Fruit fly (Drosophila melanogaster) whole organism, embryonic: ENCODE results near the gene barr.

ENCODE experiments used
- Ada2b ChIP-seq: fragments of 200-800 bp; sonication (Bioruptor generic); IDR thresholded peaks from 2 replicates; pipeline ENCODE4 v1.3.6; 2022; ENCODE audit warnings: missing biosample characterization, missing genetic modification characterization
- B-H2 ChIP-seq: fragments of 200-800 bp; sonication (Bioruptor generic); optimal IDR thresholded peaks from 2 replicates; lab custom pipeline; 2018; ENCODE audit warnings: missing biosample characterization, mild to moderate bottlenecking, missing genetic modification characterization
- CG10321 ChIP-seq: fragments of 200-800 bp; sonication (Bioruptor generic); IDR thresholded peaks from 2 replicates; pipeline ENCODE4 v1.3.6; 2022; ENCODE audit warnings: missing biosample characterization, missing genetic modification characterization
- CG11696 ChIP-seq: fragments of 200-800 bp; sonication (Bioruptor generic); IDR thresholded peaks from 2 replicates; pipeline ENCODE4 v1.3.6; 2022; ENCODE audit warnings: missing biosample characterization, missing genetic modification characterization
- CG12219 ChIP-seq: fragments of 200-800 bp; sonication (Bioruptor generic); optimal IDR thresholded peaks from 3 replicates; lab custom pipeline; 2018; ENCODE audit warnings: missing biosample characterization, mild to moderate bottlenecking, missing genetic modification characterization
- CG12391 ChIP-seq: fragments of 200-800 bp; sonication (Bioruptor generic); optimal IDR thresholded peaks from 3 replicates; lab custom pipeline; 2018; ENCODE audit warnings: missing biosample characterization, mild to moderate bottlenecking, missing genetic modification characterization, moderate library complexity
- CG13123 ChIP-seq: fragments of 200-800 bp; sonication (Bioruptor generic); optimal IDR thresholded peaks from 2 replicates; lab custom pipeline; 2016; ENCODE audit warnings: missing biosample characterization, missing genetic modification characterization
- CG13624 ChIP-seq: fragments of 200-800 bp; sonication (Bioruptor generic); optimal IDR thresholded peaks from 2 replicates; lab custom pipeline; 2016; ENCODE audit warnings: missing biosample characterization, missing genetic modification characterization
- CG15479 ChIP-seq: fragments of 200-800 bp; sonication (Bioruptor generic); optimal IDR thresholded peaks from 3 replicates; lab custom pipeline; 2019; ENCODE audit warnings: missing biosample characterization, mild to moderate bottlenecking, missing genetic modification characterization, moderate library complexity
- CG17186 ChIP-seq: fragments of 200-800 bp; sonication (Bioruptor generic); optimal IDR thresholded peaks from 3 replicates; lab custom pipeline; 2017; ENCODE audit warnings: missing biosample characterization, missing genetic modification reagents, missing genetic modification characterization
- CG17802 ChIP-seq: fragments of 200-800 bp; sonication (Bioruptor generic); optimal IDR thresholded peaks from 2 replicates; lab custom pipeline; 2018; ENCODE audit warnings: missing biosample characterization, mild to moderate bottlenecking, missing genetic modification characterization, moderate library complexity
- CG18262 ChIP-seq: fragments of 200-800 bp; optimal IDR thresholded peaks from 3 replicates; lab custom pipeline; 2019; ENCODE audit warnings: missing biosample characterization, mild to moderate bottlenecking, missing genetic modification characterization, moderate library complexity
- CG18599 ChIP-seq: fragments of 200-800 bp; sonication (Bioruptor generic); optimal IDR thresholded peaks from 3 replicates; lab custom pipeline; 2017; ENCODE audit warnings: missing biosample characterization, missing genetic modification characterization, mild to moderate bottlenecking, moderate library complexity, missing genetic modification reagents
- CG18619 ChIP-seq: fragments of 200-800 bp; sonication (Bioruptor generic); optimal IDR thresholded peaks from 3 replicates; lab custom pipeline; 2017; ENCODE audit warnings: missing biosample characterization, mild to moderate bottlenecking, missing genetic modification characterization
- CG3407 ChIP-seq: fragments of 200-800 bp; sonication (Bioruptor generic); optimal IDR thresholded peaks from 2 replicates; lab custom pipeline; 2018; ENCODE audit warnings: missing biosample characterization, mild to moderate bottlenecking, missing genetic modification characterization
- CG3847 ChIP-seq: fragments of 200-800 bp; sonication (Bioruptor generic); IDR thresholded peaks from 2 replicates; pipeline ENCODE4 v1.3.6; 2022; ENCODE audit warnings: missing biosample characterization, missing genetic modification characterization
- CG4617 ChIP-seq: fragments of 200-800 bp; sonication (Bioruptor generic); optimal IDR thresholded peaks from 3 replicates; lab custom pipeline; 2016; ENCODE audit warnings: missing biosample characterization, missing genetic modification characterization, borderline replicate concordance
- CG5180 ChIP-seq: fragments of 200-800 bp; sonication (Bioruptor generic); optimal IDR thresholded peaks from 3 replicates; lab custom pipeline; 2017; ENCODE audit warnings: missing biosample characterization, missing genetic modification characterization, mild to moderate bottlenecking, moderate library complexity, missing genetic modification reagents
- CG6272 ChIP-seq: fragments of 200-800 bp; sonication (Bioruptor generic); IDR thresholded peaks from 2 replicates; pipeline ENCODE4 v1.3.6; 2022; ENCODE audit warnings: missing biosample characterization, missing genetic modification characterization
- CG6854 ChIP-seq: fragments of 200-800 bp; sonication (Bioruptor generic); optimal IDR thresholded peaks from 3 replicates; lab custom pipeline; 2017; ENCODE audit warnings: missing biosample characterization, mild to moderate bottlenecking, missing genetic modification characterization
- CG7786 ChIP-seq: fragments of 200-800 bp; sonication (Bioruptor generic); optimal IDR thresholded peaks from 2 replicates; lab custom pipeline; 2016; ENCODE audit warnings: missing biosample characterization, missing genetic modification characterization
- CG8089 ChIP-seq: fragments of 200-800 bp; sonication (Bioruptor generic); optimal IDR thresholded peaks from 3 replicates; lab custom pipeline; 2016; ENCODE audit warnings: missing biosample characterization, missing genetic modification characterization
- CG8944 ChIP-seq: fragments of 200-800 bp; sonication (Bioruptor generic); optimal IDR thresholded peaks from 3 replicates; lab custom pipeline; 2016; ENCODE audit warnings: missing biosample characterization, missing genetic modification characterization
- Camta ChIP-seq: fragments of 200-800 bp; sonication (Bioruptor generic); optimal IDR thresholded peaks from 2 replicates; lab custom pipeline; 2016; ENCODE audit warnings: missing biosample characterization, missing genetic modification characterization
- D ChIP-seq, 2 experiments: fragments of 200-800 bp in 1 of 2; fragments of >200 bp in 1 of 2; sonication (Bioruptor generic) in 1 of 2; optimal IDR thresholded peaks; 2 replicates in 1 of 2; 3 replicates in 1 of 2; lab custom pipeline; 2017; ENCODE audit warnings: mild to moderate bottlenecking in 1 of 2, missing biosample characterization in 1 of 2, missing genetic modification characterization in 1 of 2, missing genetic modification reagents in 1 of 2
- Deaf1 ChIP-seq: fragments of 200-800 bp; optimal IDR thresholded peaks from 3 replicates; lab custom pipeline; 2019; ENCODE audit warnings: missing biosample characterization, mild to moderate bottlenecking, missing genetic modification characterization, moderate library complexity
- Dp ChIP-seq: fragments of 200-800 bp; sonication (Bioruptor generic); optimal IDR thresholded peaks from 2 replicates; lab custom pipeline; 2018; ENCODE audit warnings: missing biosample characterization, mild to moderate bottlenecking, missing genetic modification characterization, moderate library complexity
- Elba2 ChIP-seq: fragments of 200-800 bp; sonication (Bioruptor generic); optimal IDR thresholded peaks from 3 replicates; lab custom pipeline; 2016; ENCODE audit warnings: missing biosample characterization, missing genetic modification characterization
- HHEX ChIP-seq: fragments of 200-800 bp; sonication (Bioruptor generic); optimal IDR thresholded peaks from 3 replicates; lab custom pipeline; 2017; ENCODE audit warnings: missing biosample characterization, mild to moderate bottlenecking, missing genetic modification characterization, missing genetic modification reagents
- HLH3B ChIP-seq: fragments of 200-800 bp; sonication (Bioruptor generic); IDR thresholded peaks from 2 replicates; pipeline ENCODE4 v1.3.6; 2022; ENCODE audit warnings: missing biosample characterization, missing genetic modification characterization
- NFAT ChIP-seq: fragments of 200-800 bp; sonication (Bioruptor generic); IDR thresholded peaks from 2 replicates; pipeline ENCODE4 v1.3.6; 2022; ENCODE audit warnings: missing biosample characterization, missing genetic modification characterization
- Nf-YB ChIP-seq: fragments of 200-800 bp; sonication (Bioruptor generic); optimal IDR thresholded peaks from 3 replicates; lab custom pipeline; 2019; ENCODE audit warnings: missing biosample characterization, mild to moderate bottlenecking, missing genetic modification characterization, moderate library complexity
- Sry-β ChIP-seq: fragments of 200-800 bp; sonication (Bioruptor generic); optimal IDR thresholded peaks from 2 replicates; lab custom pipeline; 2018; ENCODE audit warnings: missing biosample characterization, mild to moderate bottlenecking, missing genetic modification characterization, moderate library complexity
- Stat92E ChIP-seq, 3 experiments: fragments of >200 bp in 2 of 3; fragments of 200-800 bp in 1 of 3; sonication (Bioruptor generic) in 1 of 3; optimal IDR thresholded peaks; 2 replicates each; lab custom pipeline; 2017 to 2019; ENCODE audit warnings: missing biosample characterization in 3 of 3, missing genetic modification characterization in 3 of 3, mild to moderate bottlenecking in 1 of 3, moderate library complexity in 1 of 3
- Taf1 ChIP-seq: fragments of 200-800 bp; sonication (Bioruptor generic); IDR thresholded peaks from 2 replicates; pipeline ENCODE4 v1.3.6; 2022; ENCODE audit warnings: missing biosample characterization, missing genetic modification characterization
- aop ChIP-seq: fragments of 200-800 bp; sonication (Bioruptor generic); IDR thresholded peaks from 2 replicates; pipeline ENCODE4 v1.3.6; 2022; ENCODE audit warnings: missing biosample characterization, missing genetic modification characterization
- br ChIP-seq: fragments of >200 bp; optimal IDR thresholded peaks from 2 replicates; lab custom pipeline; 2017
- ftz-f1 ChIP-seq: fragments of 200-800 bp; sonication (Bioruptor generic); optimal IDR thresholded peaks from 2 replicates; lab custom pipeline; 2016; ENCODE audit warnings: missing biosample characterization, missing genetic modification characterization
- jumu ChIP-seq: fragments of 200-800 bp; sonication (Bioruptor generic); optimal IDR thresholded peaks from 3 replicates; lab custom pipeline; 2016; ENCODE audit warnings: missing biosample characterization, missing genetic modification characterization
- klu ChIP-seq: fragments of 200-800 bp; sonication (Bioruptor generic); IDR thresholded peaks from 2 replicates; pipeline ENCODE4 v1.3.6; 2022; ENCODE audit warnings: missing biosample characterization, missing genetic modification characterization
- seq ChIP-seq: fragments of 200-800 bp; sonication (Bioruptor generic); IDR thresholded peaks from 2 replicates; pipeline ENCODE4 v1.3.6; 2022; ENCODE audit warnings: missing biosample characterization, missing genetic modification characterization
- sisA ChIP-seq: fragments of 200-800 bp; sonication (Bioruptor generic); IDR thresholded peaks from 2 replicates; pipeline ENCODE4 v1.3.6; 2022; ENCODE audit warnings: missing biosample characterization, missing genetic modification characterization
- sna ChIP-seq: fragments of 200-800 bp; sonication (Bioruptor generic); IDR thresholded peaks from 2 replicates; pipeline ENCODE4 v1.3.6; 2022; ENCODE audit warnings: missing biosample characterization, missing genetic modification characterization; ENCODE audit not compliant: partially characterized antibody
- tna ChIP-seq: fragments of 200-800 bp; sonication (Bioruptor generic); IDR thresholded peaks from 2 replicates; pipeline ENCODE4 v1.3.6; 2022; ENCODE audit warnings: missing biosample characterization, missing genetic modification characterization; ENCODE audit not compliant: partially characterized antibody
- tup ChIP-seq: fragments of 200-800 bp; sonication (Bioruptor generic); optimal IDR thresholded peaks from 2 replicates; lab custom pipeline; 2016; ENCODE audit warnings: missing biosample characterization, mild to moderate bottlenecking, missing genetic modification characterization, moderate library complexity
- twi ChIP-seq: fragments of 200-800 bp; optimal IDR thresholded peaks from 2 replicates; lab custom pipeline; 2019; ENCODE audit warnings: missing biosample characterization, mild to moderate bottlenecking, missing genetic modification characterization, moderate library complexity
- vfl ChIP-seq: fragments of 200-800 bp; sonication (Bioruptor generic); optimal IDR thresholded peaks from 2 replicates; lab custom pipeline; 2016; ENCODE audit warnings: missing biosample characterization, missing genetic modification characterization
- z ChIP-seq: fragments of 200-800 bp; sonication (Bioruptor generic); IDR thresholded peaks from 3 replicates; pipeline ENCODE4 v1.3.6; 2022; ENCODE audit warnings: missing biosample characterization, missing genetic modification characterization
- zfh1 ChIP-seq: fragments of 200-800 bp; sonication (Bioruptor generic); IDR thresholded peaks from 3 replicates; pipeline ENCODE4 v1.3.6; 2022; ENCODE audit warnings: missing biosample characterization, missing genetic modification characterization

Gene barr

dm6 chr2L:20091094-20091679 lies 30.0 kb upstream of the barr start, which contains the start of the genes CG10747 and Pyroxd1 (continued):
- TF ChIP-seq CG4617 (GFP tag; lab: Kevin White, UChicago) (peak; percentile 94), CG3407 (GFP tag; lab: Kevin White, UChicago) (peak; percentile 91), CG5180 (GFP tag; lab: Kevin White, UChicago) (peak; percentile 85), CG3847 (GFP tag; lab: Robert Waterston, UW) (peak; percentile 97), tna (GFP tag; lab: Robert Waterston, UW) (no peak), Dp (GFP tag; lab: Kevin White, UChicago) (peak; percentile 86), jumu (GFP tag; lab: Kevin White, UChicago) (peak; percentile 93), Elba2 (GFP tag; lab: Kevin White, UChicago) (peak; percentile 81), HLH3B (GFP tag; lab: Robert Waterston, UW) (peak; percentile 93), vfl (peak; percentile 96), tup (peak; percentile 89), CG12391 (tag; lab: Kevin White, UChicago) (peak; percentile 98), Stat92E (GFP tag; optimal IDR thresholded peaks at IDR 0.05; lab: Kevin White, UChicago) (peak in 1 of 3 experiments; percentile 83), NFAT (GFP tag; lab: Robert Waterston, UW) (peak; percentile 94), aop (GFP tag; lab: Robert Waterston, UW) (peak; percentile 33; the same call in 1 of the 2 replicates), CG18599 (GFP tag; lab: Kevin White, UChicago) (peak; percentile 96), klu (GFP tag; lab: Robert Waterston, UW) (peak; percentile 95), twi (tag; lab: Kevin White, UChicago) (peak; percentile 94), sna (GFP tag; lab: Robert Waterston, UW) (no peak), Nf-YB (GFP tag; lab: Kevin White, UChicago) (peak; percentile 86), D (optimal IDR thresholded peaks at IDR 0.05; lab: Kevin White, UChicago) (no peak), D (GFP tag; optimal IDR thresholded peaks at IDR 0.05; lab: Kevin White, UChicago) (peak; percentile 91), sisA (peak; percentile 96), CG13624 (GFP tag; lab: Kevin White, UChicago) (peak; percentile 96), Sry-β (GFP tag; lab: Kevin White, UChicago) (peak; percentile 21), z (GFP tag; lab: Robert Waterston, UW) (no peak), CG7786 (peak; percentile 95), CG8944 (peak; percentile 94), CG18619 (GFP tag; lab: Kevin White, UChicago) (peak; percentile 97), CG12219 (GFP tag; lab: Kevin White, UChicago) (peak; percentile 96), CG6854 (GFP tag; lab: Kevin White, UChicago) (peak; percentile 93), CG8089 (GFP tag; lab: Kevin White, UChicago) (peak; percentile 87), CG18262 (tag; lab: Kevin White, UChicago) (peak; percentile 96), CG11696 (GFP tag; lab: Robert Waterston, UW) (peak; percentile 80), Deaf1 (tag; lab: Kevin White, UChicago) (peak; percentile 82), CG6272 (GFP tag; lab: Robert Waterston, UW) (peak; percentile 92), CG13123 (GFP tag; lab: Kevin White, UChicago) (peak; percentile 94), HHEX (GFP tag; lab: Kevin White, UChicago) (peak; percentile 94), br (lab: Kevin White, UChicago) (no peak), B-H2 (peak; percentile 98), CG17186 (GFP tag; lab: Kevin White, UChicago) (peak; percentile 63), Ada2b (peak; percentile 94), Camta (GFP tag; lab: Kevin White, UChicago) (peak; percentile 93), seq (GFP tag; lab: Robert Waterston, UW) (peak; percentile 96), Taf1 (peak; percentile 96), CG17802 (tag; lab: Kevin White, UChicago) (peak; percentile 69), ftz-f1 (GFP tag; lab: Kevin White, UChicago) (peak; percentile 64), zfh1 (GFP tag; lab: Robert Waterston, UW) (peak; percentile 94), CG15479 (GFP tag; lab: Kevin White, UChicago) (peak; percentile 67), CG10321 (GFP tag; lab: Robert Waterston, UW) (peak; percentile 78)
